Worm (Caenorhabditis elegans) whole organism, late embryonic: ENCODE data around the gene pes-9.

Source experiments
- ama-1 ChIP-seq: fragments of 150-350 bp; optimal IDR thresholded peaks from 2 replicates; lab custom pipeline; 2014
- unc-55 ChIP-seq: sonication (generic microtip); optimal IDR thresholded peaks from 2 replicates; lab custom pipeline; 2017; ENCODE audit warnings: missing biosample characterization, missing genetic modification reagents, missing genetic modification characterization
- unc-86 ChIP-seq: sonication (generic microtip); optimal IDR thresholded peaks from 2 replicates; lab custom pipeline; 2016; ENCODE audit warnings: missing genetic modification characterization, missing compliant biosample characterization

DNA sequence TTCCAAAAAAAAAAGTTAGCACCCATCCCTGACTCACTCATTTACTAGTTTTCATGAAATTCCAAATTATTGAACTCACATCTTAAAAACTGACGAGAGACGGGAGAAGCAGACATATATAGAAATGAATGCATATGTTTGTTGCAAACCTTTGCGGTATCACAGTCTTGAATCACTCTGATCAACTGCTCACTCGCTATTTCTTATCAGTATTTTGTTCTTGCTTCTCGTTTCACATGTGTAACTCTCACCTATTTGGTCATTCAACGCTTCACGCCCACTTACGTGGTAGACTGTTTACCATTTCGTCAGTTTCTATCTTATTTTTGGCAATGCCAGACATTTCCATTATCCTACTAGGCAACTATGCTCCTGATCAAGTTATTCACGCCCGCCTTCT, 43.9 kb upstream of the pes-9 start, which contains the start of gene C54G10.1:
- TF ChIP-seq unc-55: no peak
- TF ChIP-seq unc-86 (tag; lab: Kevin White, UChicago): no peak
- TF ChIP-seq ama-1: no peak
